Worm (Caenorhabditis elegans) whole organism, L1 larva: ENCODE measurements around the gene rer-1.
A peak's percentile ranks its signal among the peaks of the same experiment; 100 is the strongest.

Source experiments
- C34B4.2 ChIP-seq: sonication (generic microtip); optimal IDR thresholded peaks from 2 replicates; lab custom pipeline; 2017; ENCODE audit warnings: mild to moderate bottlenecking, missing genetic modification characterization, missing compliant biosample characterization
- F16B12.6 ChIP-seq: fragments of 150-350 bp; optimal IDR thresholded peaks from 2 replicates; lab custom pipeline; 2014; ENCODE audit warnings: missing biosample characterization, missing genetic modification characterization
- Y116A8C.19 ChIP-seq: sonication (generic microtip); optimal IDR thresholded peaks from 2 replicates; lab custom pipeline; 2016; ENCODE audit warnings: missing compliant biosample characterization, missing genetic modification characterization, borderline replicate concordance
- aha-1 ChIP-seq: fragments of 150-350 bp; optimal IDR thresholded peaks from 2 replicates; lab custom pipeline; 2014; ENCODE audit warnings: missing biosample characterization, missing genetic modification characterization
- alr-1 ChIP-seq: fragments of 200-800 bp; sonication (Bioruptor generic); optimal IDR thresholded peaks from 2 replicates; lab custom pipeline; 2018; ENCODE audit warnings: borderline replicate concordance, mild to moderate bottlenecking, missing genetic modification characterization, missing compliant biosample characterization
- ceh-63 ChIP-seq: fragments of 200-800 bp; sonication (Bioruptor generic); optimal IDR thresholded peaks from 2 replicates; lab custom pipeline; 2018; ENCODE audit warnings: mild to moderate bottlenecking, missing genetic modification characterization, missing compliant biosample characterization
- ceh-88 ChIP-seq: fragments of 200-800 bp; sonication (Bioruptor generic); IDR thresholded peaks from 2 replicates; pipeline ENCODE4 v1.3.6; 2022; ENCODE audit warnings: missing genetic modification characterization, missing compliant biosample characterization
- dsc-1 ChIP-seq: sonication (generic microtip); optimal IDR thresholded peaks from 2 replicates; lab custom pipeline; 2016; ENCODE audit warnings: mild to moderate bottlenecking, missing genetic modification characterization, missing compliant biosample characterization
- efl-1 ChIP-seq, 4 experiments: fragments of 150-350 bp; optimal IDR thresholded peaks in 3 of 4; peaks in 1 of 4; 1 replicate in 1 of 4; 2 replicates in 3 of 4; lab custom pipeline; 2014; ENCODE audit warnings: missing biosample characterization in 2 of 4, missing genetic modification characterization in 2 of 4, missing genetic modification reagents in 2 of 4
- egl-13 ChIP-seq: sonication (generic microtip); optimal IDR thresholded peaks from 2 replicates; lab custom pipeline; 2016; ENCODE audit warnings: missing genotype, missing genetic modification reagents, missing genetic modification characterization, missing compliant biosample characterization
- egl-27 ChIP-seq, 2 experiments: fragments of 150-350 bp in 1 of 2; sonication (generic microtip); optimal IDR thresholded peaks; 3 replicates each; lab custom pipeline; 2017 to 2018; ENCODE audit warnings: missing biosample characterization in 2 of 2, missing genetic modification characterization in 2 of 2, missing genetic modification reagents in 2 of 2
- ets-5 ChIP-seq: fragments of 200-800 bp; sonication (Bioruptor generic); IDR thresholded peaks from 2 replicates; pipeline ENCODE4 v1.3.6; 2022; ENCODE audit warnings: missing genetic modification characterization, missing compliant biosample characterization
- fkh-10 ChIP-seq: sonication (generic microtip); optimal IDR thresholded peaks from 2 replicates; lab custom pipeline; 2017; ENCODE audit warnings: missing biosample characterization, missing genetic modification reagents, missing genetic modification characterization
- grh-1 ChIP-seq: fragments of 200-800 bp; sonication (Bioruptor generic); IDR thresholded peaks from 2 replicates; pipeline ENCODE4 v1.3.6; 2022; ENCODE audit warnings: missing genetic modification reagents, missing genetic modification characterization, missing compliant biosample characterization
- hlh-17 ChIP-seq: fragments of 200-800 bp; sonication (Bioruptor generic); optimal IDR thresholded peaks from 2 replicates; lab custom pipeline; 2018; ENCODE audit warnings: missing genetic modification characterization, mild to moderate bottlenecking, missing compliant biosample characterization, moderate library complexity, borderline replicate concordance
- hlh-4 ChIP-seq: sonication (generic microtip); optimal IDR thresholded peaks from 2 replicates; lab custom pipeline; 2016; ENCODE audit warnings: mild to moderate bottlenecking, missing genetic modification characterization, missing compliant biosample characterization
- isw-1 ChIP-seq: fragments of 200-800 bp; sonication (Bioruptor generic); IDR thresholded peaks from 2 replicates; pipeline ENCODE4 v1.3.6; 2022; ENCODE audit warnings: missing genetic modification characterization, missing compliant biosample characterization
- jun-1 ChIP-seq: fragments of 150-350 bp; optimal IDR thresholded peaks from 2 replicates; lab custom pipeline; 2014; ENCODE audit warnings: missing biosample characterization, missing genetic modification reagents, missing genetic modification characterization
- lin-35 ChIP-seq, 2 experiments: fragments of 150-350 bp; optimal IDR thresholded peaks; 2 replicates each; lab custom pipeline; 2014; ENCODE audit warnings: missing biosample characterization in 2 of 2, missing genetic modification characterization in 2 of 2, missing genetic modification reagents in 2 of 2
- lin-39 ChIP-seq: fragments of 150-350 bp; optimal IDR thresholded peaks from 2 replicates; lab custom pipeline; 2014; ENCODE audit warnings: missing biosample characterization, missing genetic modification reagents, missing genetic modification characterization
- mab-9 ChIP-seq: fragments of 200-800 bp; sonication (Bioruptor generic); IDR thresholded peaks from 2 replicates; pipeline ENCODE4 v1.3.6; 2022; ENCODE audit warnings: missing genetic modification reagents, missing genetic modification characterization, missing compliant biosample characterization
- mep-1 ChIP-seq: fragments of 150-350 bp; optimal IDR thresholded peaks from 2 replicates; lab custom pipeline; 2014; ENCODE audit warnings: missing biosample characterization, missing genetic modification characterization
- nhr-19 ChIP-seq: fragments of 200-800 bp; sonication (Bioruptor generic); conservative IDR thresholded peaks from 2 replicates; pipeline ENCODE4 v1.3.6; 2022; ENCODE audit warnings: missing genetic modification characterization, missing compliant biosample characterization
- nhr-20 ChIP-seq: sonication (generic microtip); optimal IDR thresholded peaks from 2 replicates; lab custom pipeline; 2016; ENCODE audit warnings: mild to moderate bottlenecking, missing genetic modification characterization, missing compliant biosample characterization
- nhr-71 ChIP-seq: sonication (generic microtip); optimal IDR thresholded peaks from 2 replicates; lab custom pipeline; 2016; ENCODE audit warnings: mild to moderate bottlenecking, missing genetic modification characterization, moderate library complexity, missing compliant biosample characterization
- nhr-76 ChIP-seq: sonication (generic microtip); optimal IDR thresholded peaks from 2 replicates; lab custom pipeline; 2017; ENCODE audit warnings: missing biosample characterization, missing genetic modification characterization
- nhr-77 ChIP-seq: fragments of 150-350 bp; optimal IDR thresholded peaks from 2 replicates; lab custom pipeline; 2014; ENCODE audit warnings: missing biosample characterization, missing genetic modification characterization
- nhr-84 ChIP-seq: sonication (generic microtip); optimal IDR thresholded peaks from 2 replicates; lab custom pipeline; 2017; ENCODE audit warnings: missing biosample characterization, missing genetic modification characterization
- nhr-90 ChIP-seq: sonication (generic microtip); optimal IDR thresholded peaks from 2 replicates; lab custom pipeline; 2016; ENCODE audit warnings: mild to moderate bottlenecking, missing genetic modification characterization, missing compliant biosample characterization; ENCODE audit not compliant: poor library complexity
- pag-3 ChIP-seq: sonication (generic microtip); optimal IDR thresholded peaks from 2 replicates; lab custom pipeline; 2017; ENCODE audit warnings: missing genetic modification characterization, mild to moderate bottlenecking, missing compliant biosample characterization, antibody characterized with exemption, borderline replicate concordance; ENCODE audit not compliant: insufficient read depth
- pax-3 ChIP-seq: fragments of 200-800 bp; sonication (Bioruptor generic); optimal IDR thresholded peaks from 2 replicates; lab custom pipeline; 2018; ENCODE audit warnings: mild to moderate bottlenecking, missing genetic modification characterization, moderate library complexity, missing compliant biosample characterization
- rnt-1 ChIP-seq: sonication (generic microtip); optimal IDR thresholded peaks from 2 replicates; lab custom pipeline; 2016; ENCODE audit warnings: mild to moderate bottlenecking, missing genetic modification characterization, moderate library complexity, missing compliant biosample characterization
- snpc-4 ChIP-seq: fragments of 150-350 bp; optimal IDR thresholded peaks from 2 replicates; lab custom pipeline; 2014; ENCODE audit warnings: missing biosample characterization, missing genetic modification characterization
- snu-23 ChIP-seq: sonication (generic microtip); optimal IDR thresholded peaks from 2 replicates; lab custom pipeline; 2016; ENCODE audit warnings: missing genetic modification characterization, missing compliant biosample characterization
- sox-4 ChIP-seq: sonication (generic microtip); optimal IDR thresholded peaks from 2 replicates; lab custom pipeline; 2016; ENCODE audit warnings: missing genetic modification characterization, missing compliant biosample characterization
- tlp-1 ChIP-seq: fragments of 150-350 bp; optimal IDR thresholded peaks from 2 replicates; lab custom pipeline; 2014; ENCODE audit warnings: missing biosample characterization, missing genetic modification characterization
- unc-130 ChIP-seq: fragments of 150-350 bp; optimal IDR thresholded peaks from 2 replicates; lab custom pipeline; 2017; ENCODE audit warnings: missing biosample characterization, missing genetic modification characterization, inconsistent platforms
- unc-30 ChIP-seq: sonication (generic microtip); optimal IDR thresholded peaks from 2 replicates; lab custom pipeline; 2017; ENCODE audit warnings: missing biosample characterization, missing genetic modification characterization
- unc-86 ChIP-seq: sonication (generic microtip); optimal IDR thresholded peaks from 2 replicates; lab custom pipeline; 2016; ENCODE audit warnings: missing genetic modification characterization, missing compliant biosample characterization
- unc-98 ChIP-seq: fragments of 200-800 bp; sonication (Bioruptor generic); IDR thresholded peaks from 2 replicates; pipeline ENCODE4 v1.3.6; 2022; ENCODE audit warnings: missing genetic modification characterization, missing compliant biosample characterization

The rer-1 gene

DNA sequence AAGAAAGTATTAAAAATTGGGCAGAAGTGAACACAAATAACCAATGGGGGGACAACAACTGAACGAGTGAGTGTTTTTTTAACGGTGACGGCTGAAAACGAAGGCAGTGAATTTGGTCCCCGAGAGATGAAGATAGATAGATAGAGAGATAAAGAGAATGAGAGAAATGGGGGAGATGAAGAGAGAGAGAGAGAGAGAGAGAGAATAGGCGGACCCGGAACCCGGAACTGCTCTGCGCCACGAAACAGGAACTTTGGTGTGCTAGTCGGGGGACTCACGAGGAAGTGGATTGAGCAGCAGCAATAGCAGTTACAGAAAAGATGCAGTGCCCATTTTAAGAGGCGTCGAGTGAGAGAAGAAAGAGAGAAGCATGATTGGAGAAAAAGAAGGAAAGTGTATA is 14.8 kb upstream of the rer-1 start (continued):
- TF ChIP-seq pax-3 (tag; lab: Kevin White, UChicago) (no peak), alr-1 (tag; lab: Kevin White, UChicago) (no peak), snpc-4 (tag; lab: Kevin White, UChicago) (peak; percentile 13), unc-30 (no peak), efl-1 (optimal IDR thresholded peaks at IDR 0.05; lab: Kevin White, UChicago) (peak; percentile 35 to 46), efl-1 (GFP tag; optimal IDR thresholded peaks at IDR 0.05 in 1 of 2; lab: Kevin White, UChicago) (peak; percentile 5 to 67)

DNA sequence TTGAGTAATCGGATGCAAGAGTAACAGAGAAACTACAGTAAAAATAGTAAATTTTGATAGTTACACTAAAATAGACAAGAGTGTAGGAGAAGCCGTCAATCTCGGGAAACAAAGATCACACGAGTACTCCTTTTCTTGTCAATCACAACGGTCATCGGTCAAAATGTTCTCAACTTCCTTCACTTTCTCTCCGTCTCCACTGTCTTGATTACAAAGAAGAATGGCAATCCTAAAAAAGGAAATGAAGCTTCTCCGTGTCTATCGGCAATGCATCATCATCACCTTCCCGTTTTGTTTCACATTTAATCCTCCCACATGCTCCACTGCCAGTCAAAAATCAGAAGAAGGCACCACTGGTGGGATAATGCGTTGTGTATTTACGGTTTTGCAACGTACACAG is 11.4 kb upstream of the rer-1 start:
- TF ChIP-seq nhr-90 (tag; lab: Kevin White, UChicago) (no peak), nhr-76 (tag; lab: Kevin White, UChicago) (no peak), hlh-4 (no peak), fkh-10 (GFP tag; lab: Kevin White, UChicago) (no peak), unc-130 (tag; lab: Kevin White, UChicago) (no peak), rnt-1 (tag; lab: Kevin White, UChicago) (no peak), unc-86 (tag; lab: Kevin White, UChicago) (no peak), lin-35 (GFP tag; optimal IDR thresholded peaks at IDR 0.05; lab: Kevin White, UChicago) (no peak), grh-1 (no peak), egl-27 (tag; optimal IDR thresholded peaks at IDR 0.05; lab: Kevin White, UChicago) (no peak), isw-1 (GFP tag; lab: Robert Waterston, UW) (no peak), mab-9 (GFP tag; lab: Robert Waterston, UW) (no peak), nhr-19 (GFP tag; lab: Robert Waterston, UW) (no peak), nhr-84 (tag; lab: Kevin White, UChicago) (no peak), sox-4 (tag; lab: Kevin White, UChicago) (no peak), aha-1 (no peak), ceh-88 (GFP tag; lab: Robert Waterston, UW) (no peak), dsc-1 (tag; lab: Kevin White, UChicago) (no peak), nhr-71 (no peak), jun-1 (tag; lab: Kevin White, UChicago) (no peak)

DNA sequence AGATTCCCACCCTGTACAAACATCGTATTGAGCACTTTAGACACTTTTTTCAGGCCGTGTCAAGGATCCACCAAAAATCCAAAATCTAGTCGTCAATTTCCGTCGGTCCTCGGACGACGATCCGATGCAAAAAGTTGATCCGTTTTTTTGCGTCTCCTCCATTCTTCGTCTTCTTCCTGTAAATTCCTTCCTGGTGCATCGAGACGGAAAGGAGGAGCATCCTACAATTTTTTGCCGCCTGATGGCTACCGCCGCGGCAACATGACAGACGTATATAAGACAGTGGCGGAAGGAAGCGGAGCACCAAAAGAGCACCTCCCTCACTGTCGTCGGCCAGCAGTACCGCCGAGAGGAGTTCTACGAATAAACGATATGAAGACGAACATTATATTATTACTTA is 10.3 kb upstream of the rer-1 start, which contains the start of gene appg-2:
appg-2 (plus strand) TSS at position 301 of the 400 bp plus-strand sequence.
- TF ChIP-seq alr-1 (tag; lab: Kevin White, UChicago), result no peak
- TF ChIP-seq nhr-90 (tag; lab: Kevin White, UChicago), result no peak
- TF ChIP-seq efl-1 (optimal IDR thresholded peaks at IDR 0.05; lab: Kevin White, UChicago), result no peak
- TF ChIP-seq efl-1 (GFP tag; optimal IDR thresholded peaks at IDR 0.05 in 1 of 2; lab: Kevin White, UChicago), result peak in 1 of 2 experiments; percentile 18

DNA sequence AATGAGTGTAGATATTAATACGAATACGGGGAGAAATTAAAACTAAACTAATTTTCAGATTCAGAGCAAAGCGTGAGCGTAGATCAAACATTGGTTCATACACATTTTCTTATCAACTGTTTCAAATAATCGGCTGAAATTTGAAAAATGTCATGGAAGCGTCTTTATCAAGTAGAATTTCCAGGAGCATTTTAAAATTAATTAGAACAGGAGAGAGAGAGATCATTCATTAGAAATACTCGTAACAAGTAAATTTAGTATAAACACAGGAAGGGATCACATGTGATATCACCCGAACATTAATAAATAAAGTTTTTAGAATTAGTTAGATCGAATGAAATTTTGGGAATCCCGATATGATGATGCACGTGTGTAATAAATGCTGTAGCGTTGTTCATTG is 4.2 kb upstream of the rer-1 start, which contains the start of gene pho-13:
pho-13 (minus strand) TSS at position 101 of the 400 bp plus-strand sequence.
- TF ChIP-seq hlh-17 (GFP tag; lab: Kevin White, UChicago), result no peak
- no peak for TF ChIP-seq unc-30
- no peak for TF ChIP-seq snpc-4 (tag; lab: Kevin White, UChicago)
- TF ChIP-seq mep-1 (tag; lab: Kevin White, UChicago), result no peak
- TF ChIP-seq grh-1, result no peak
- TF ChIP-seq egl-13 (tag; lab: Kevin White, UChicago), result no peak
- no peak for TF ChIP-seq lin-35 (GFP tag; optimal IDR thresholded peaks at IDR 0.05; lab: Kevin White, UChicago)
- no peak for TF ChIP-seq snu-23 (GFP tag; lab: Kevin White, UChicago)
- TF ChIP-seq jun-1 (tag; lab: Kevin White, UChicago), result no peak
- no peak for TF ChIP-seq sox-4 (tag; lab: Kevin White, UChicago)

DNA sequence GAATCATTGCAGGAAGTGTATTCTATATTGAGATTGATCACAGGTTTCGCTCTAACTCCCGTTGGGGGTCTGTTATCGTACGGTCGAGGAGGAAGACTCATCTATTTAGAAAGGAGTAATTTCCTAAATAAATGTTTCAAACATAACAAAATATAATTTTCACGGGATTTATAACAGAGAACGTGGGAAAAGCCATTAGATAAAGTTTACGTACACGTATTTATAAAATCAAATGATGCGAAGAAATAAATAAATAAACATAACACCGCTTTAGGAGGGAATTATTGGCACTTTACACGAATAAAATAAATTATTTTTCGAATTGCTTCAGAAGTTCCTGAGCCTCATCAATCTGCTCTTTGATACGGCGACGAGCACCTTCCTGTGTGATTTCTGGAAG is 2.7 kb upstream of the rer-1 start, which contains the start of gene F07H5.10:
F07H5.10 (minus strand) TSS at position 101 of the 400 bp plus-strand sequence.
- no peak for TF ChIP-seq jun-1 (tag; lab: Kevin White, UChicago)
- TF ChIP-seq lin-39 (tag; lab: Kevin White, UChicago), result no peak
- no peak for TF ChIP-seq pag-3 (tag; lab: Kevin White, UChicago)
- no peak for TF ChIP-seq hlh-17 (GFP tag; lab: Kevin White, UChicago)
- TF ChIP-seq ceh-63 (GFP tag; lab: Kevin White, UChicago), result no peak
- no peak for TF ChIP-seq unc-98 (GFP tag; lab: Robert Waterston, UW)
- TF ChIP-seq F16B12.6, result no peak
- TF ChIP-seq C34B4.2 (tag; lab: Kevin White, UChicago), result no peak
- no peak for TF ChIP-seq tlp-1
- TF ChIP-seq Y116A8C.19 (tag; lab: Kevin White, UChicago), result no peak
- no peak for TF ChIP-seq egl-27 (tag; optimal IDR thresholded peaks at IDR 0.05; lab: Kevin White, UChicago)
- no peak for TF ChIP-seq nhr-77
- TF ChIP-seq nhr-20 (tag; lab: Kevin White, UChicago), result no peak
- TF ChIP-seq ets-5 (GFP tag; lab: Robert Waterston, UW), result no peak
- TF ChIP-seq fkh-10 (GFP tag; lab: Kevin White, UChicago), result no peak
